Worm (Caenorhabditis elegans) whole organism, mixed stage, embryonic: ENCODE data around the gene T25D3.4.

Experiments used
- elt-3 ChIP-seq: fragments of 150-350 bp; optimal IDR thresholded peaks from 2 replicates; lab custom pipeline; 2014; ENCODE audit warnings: missing biosample characterization, missing genetic modification characterization
- ham-2 ChIP-seq: fragments of 200-800 bp; sonication (Bioruptor generic); optimal IDR thresholded peaks from 2 replicates; lab custom pipeline; 2018; ENCODE audit warnings: mild to moderate bottlenecking, missing genetic modification characterization, missing compliant biosample characterization
- mep-1 ChIP-seq: fragments of 150-350 bp; optimal IDR thresholded peaks from 2 replicates; lab custom pipeline; 2017; ENCODE audit warnings: missing biosample characterization, missing genetic modification reagents, missing genetic modification characterization, inconsistent platforms
- nhr-12 ChIP-seq: fragments of 150-350 bp; optimal IDR thresholded peaks from 2 replicates; lab custom pipeline; 2014; ENCODE audit warnings: missing biosample characterization, missing genetic modification characterization
- nhr-237 ChIP-seq: fragments of 150-350 bp; optimal IDR thresholded peaks from 2 replicates; lab custom pipeline; 2014; ENCODE audit warnings: missing biosample characterization, missing genetic modification characterization
- nhr-28 ChIP-seq: fragments of 150-350 bp; optimal IDR thresholded peaks from 2 replicates; lab custom pipeline; 2014; ENCODE audit warnings: missing biosample characterization, missing genetic modification characterization
- nhr-76 ChIP-seq: sonication (generic microtip); optimal IDR thresholded peaks from 2 replicates; lab custom pipeline; 2017; ENCODE audit warnings: missing biosample characterization, missing genetic modification characterization
- pha-4 ChIP-seq: fragments of 150-350 bp; optimal IDR thresholded peaks from 2 replicates; lab custom pipeline; 2018; ENCODE audit warnings: missing biosample characterization, missing genetic modification reagents, missing genetic modification characterization
- sptf-1 ChIP-seq: sonication (generic microtip); optimal IDR thresholded peaks from 2 replicates; lab custom pipeline; 2017; ENCODE audit warnings: mild to moderate bottlenecking, missing genetic modification characterization, moderate library complexity, missing compliant biosample characterization
- unc-62 ChIP-seq: fragments of 150-350 bp; optimal IDR thresholded peaks from 2 replicates; lab custom pipeline; 2014; ENCODE audit warnings: missing biosample characterization, missing genetic modification reagents, missing genetic modification characterization
- ztf-11 ChIP-seq: fragments of 150-350 bp; optimal IDR thresholded peaks from 2 replicates; lab custom pipeline; 2014; ENCODE audit warnings: missing biosample characterization, missing genetic modification characterization

- no peak for TF ChIP-seq ztf-11 (tag; lab: Kevin White, UChicago)
- TF ChIP-seq nhr-28 (tag; lab: Kevin White, UChicago) = no peak
- TF ChIP-seq nhr-237 = no peak
- TF ChIP-seq ham-2 (GFP tag; lab: Kevin White, UChicago) = no peak
- no peak for TF ChIP-seq elt-3
- TF ChIP-seq sptf-1 = no peak
- no peak for TF ChIP-seq nhr-76 (tag; lab: Kevin White, UChicago)
- no peak for TF ChIP-seq unc-62
- no peak for TF ChIP-seq pha-4 (tag; lab: Kevin White, UChicago)
- TF ChIP-seq nhr-12 (tag; lab: Kevin White, UChicago) = no peak
- TF ChIP-seq mep-1 (tag; lab: Kevin White, UChicago) = no peak
Observed at ce11 chrII:122008-122407, 25.0 kb upstream of the T25D3.4 start.
